Worm (Caenorhabditis elegans) whole organism, L1 larva: ENCODE data around the gene Y57G7A.3.
A peak's percentile ranks its signal among the peaks of the same experiment; 100 is the strongest.

Experiments used
- C04F5.9 ChIP-seq: sonication (generic microtip); optimal IDR thresholded peaks from 2 replicates; lab custom pipeline; 2016; ENCODE audit warnings: missing genetic modification characterization, missing compliant biosample characterization
- C34B4.2 ChIP-seq: sonication (generic microtip); optimal IDR thresholded peaks from 2 replicates; lab custom pipeline; 2017; ENCODE audit warnings: mild to moderate bottlenecking, missing genetic modification characterization, missing compliant biosample characterization
- aha-1 ChIP-seq: fragments of 150-350 bp; optimal IDR thresholded peaks from 2 replicates; lab custom pipeline; 2014; ENCODE audit warnings: missing biosample characterization, missing genetic modification characterization
- alr-1 ChIP-seq: fragments of 200-800 bp; sonication (Bioruptor generic); optimal IDR thresholded peaks from 2 replicates; lab custom pipeline; 2018; ENCODE audit warnings: borderline replicate concordance, mild to moderate bottlenecking, missing genetic modification characterization, missing compliant biosample characterization
- ama-1 ChIP-seq: fragments of 150-350 bp; optimal IDR thresholded peaks from 2 replicates; lab custom pipeline; 2014
- blmp-1 ChIP-seq: fragments of 150-350 bp; optimal IDR thresholded peaks from 2 replicates; lab custom pipeline; 2014; ENCODE audit warnings: missing biosample characterization, missing genetic modification characterization
- ceh-63 ChIP-seq: fragments of 200-800 bp; sonication (Bioruptor generic); optimal IDR thresholded peaks from 2 replicates; lab custom pipeline; 2018; ENCODE audit warnings: mild to moderate bottlenecking, missing genetic modification characterization, missing compliant biosample characterization
- ceh-8 ChIP-seq: fragments of 200-800 bp; sonication (Bioruptor generic); optimal IDR thresholded peaks from 2 replicates; lab custom pipeline; 2018; ENCODE audit warnings: mild to moderate bottlenecking, missing genetic modification characterization, moderate library complexity, missing compliant biosample characterization
- ces-1 ChIP-seq: fragments of 150-350 bp; optimal IDR thresholded peaks from 2 replicates; lab custom pipeline; 2014; ENCODE audit warnings: missing biosample characterization, missing genetic modification reagents, missing genetic modification characterization
- dpl-1 ChIP-seq, 3 experiments: fragments of 150-350 bp in 2 of 3; sonication (generic microtip) in 1 of 3; optimal IDR thresholded peaks; 2 replicates each; lab custom pipeline; 2014 to 2017; ENCODE audit warnings: missing biosample characterization in 3 of 3, missing genetic modification characterization in 3 of 3, missing genetic modification reagents in 3 of 3
- dsc-1 ChIP-seq: sonication (generic microtip); optimal IDR thresholded peaks from 2 replicates; lab custom pipeline; 2016; ENCODE audit warnings: mild to moderate bottlenecking, missing genetic modification characterization, missing compliant biosample characterization
- egl-13 ChIP-seq: sonication (generic microtip); optimal IDR thresholded peaks from 2 replicates; lab custom pipeline; 2016; ENCODE audit warnings: missing genotype, missing genetic modification reagents, missing genetic modification characterization, missing compliant biosample characterization
- elt-2 ChIP-seq: sonication (generic microtip); optimal IDR thresholded peaks from 2 replicates; lab custom pipeline; 2016; ENCODE audit warnings: missing genetic modification characterization, mild to moderate bottlenecking, inconsistent platforms, missing compliant biosample characterization, missing genetic modification reagents
- ets-5 ChIP-seq: fragments of 200-800 bp; sonication (Bioruptor generic); IDR thresholded peaks from 2 replicates; pipeline ENCODE4 v1.3.6; 2022; ENCODE audit warnings: missing genetic modification characterization, missing compliant biosample characterization
- fkh-10 ChIP-seq: sonication (generic microtip); optimal IDR thresholded peaks from 2 replicates; lab custom pipeline; 2017; ENCODE audit warnings: missing biosample characterization, missing genetic modification reagents, missing genetic modification characterization
- fkh-8 ChIP-seq: sonication (generic microtip); optimal IDR thresholded peaks from 2 replicates; lab custom pipeline; 2016; ENCODE audit warnings: mild to moderate bottlenecking, missing genetic modification characterization, missing compliant biosample characterization
- grh-1 ChIP-seq: fragments of 200-800 bp; sonication (Bioruptor generic); IDR thresholded peaks from 2 replicates; pipeline ENCODE4 v1.3.6; 2022; ENCODE audit warnings: missing genetic modification reagents, missing genetic modification characterization, missing compliant biosample characterization
- hlh-4 ChIP-seq: sonication (generic microtip); optimal IDR thresholded peaks from 2 replicates; lab custom pipeline; 2016; ENCODE audit warnings: mild to moderate bottlenecking, missing genetic modification characterization, missing compliant biosample characterization
- hpl-2 ChIP-seq: fragments of 150-350 bp; optimal IDR thresholded peaks from 2 replicates; lab custom pipeline; 2014; ENCODE audit warnings: missing biosample characterization, missing genetic modification reagents, missing genetic modification characterization
- irx-1 ChIP-seq: sonication (generic microtip); optimal IDR thresholded peaks from 2 replicates; lab custom pipeline; 2016; ENCODE audit warnings: missing genetic modification characterization, missing compliant biosample characterization
- jun-1 ChIP-seq: fragments of 150-350 bp; optimal IDR thresholded peaks from 2 replicates; lab custom pipeline; 2014; ENCODE audit warnings: missing biosample characterization, missing genetic modification reagents, missing genetic modification characterization
- lin-14 ChIP-seq: fragments of 200-800 bp; sonication (Bioruptor generic); optimal IDR thresholded peaks from 2 replicates; lab custom pipeline; 2018; ENCODE audit warnings: mild to moderate bottlenecking, missing genetic modification characterization, moderate library complexity, missing compliant biosample characterization
- lin-15B ChIP-seq: fragments of 150-350 bp; sonication (generic microtip); optimal IDR thresholded peaks from 3 replicates; lab custom pipeline; 2014; ENCODE audit warnings: missing biosample characterization, missing genetic modification characterization
- lin-35 ChIP-seq, 2 experiments: fragments of 150-350 bp; optimal IDR thresholded peaks; 2 replicates each; lab custom pipeline; 2014; ENCODE audit warnings: missing biosample characterization in 2 of 2, missing genetic modification characterization in 2 of 2, missing genetic modification reagents in 2 of 2
- lsy-2 ChIP-seq, 2 experiments: fragments of 150-350 bp; optimal IDR thresholded peaks; 2 replicates each; lab custom pipeline; 2014; ENCODE audit warnings: missing biosample characterization in 2 of 2, missing genetic modification characterization in 2 of 2
- mab-9 ChIP-seq: fragments of 200-800 bp; sonication (Bioruptor generic); IDR thresholded peaks from 2 replicates; pipeline ENCODE4 v1.3.6; 2022; ENCODE audit warnings: missing genetic modification reagents, missing genetic modification characterization, missing compliant biosample characterization
- mef-2 ChIP-seq: fragments of 150-350 bp; optimal IDR thresholded peaks from 2 replicates; lab custom pipeline; 2014; ENCODE audit warnings: missing biosample characterization, missing genetic modification characterization
- mep-1 ChIP-seq: fragments of 150-350 bp; optimal IDR thresholded peaks from 2 replicates; lab custom pipeline; 2014; ENCODE audit warnings: missing biosample characterization, missing genetic modification characterization
- nhr-11 ChIP-seq: fragments of 150-350 bp; optimal IDR thresholded peaks from 2 replicates; lab custom pipeline; 2014; ENCODE audit warnings: missing biosample characterization, missing genetic modification characterization
- nhr-20 ChIP-seq: sonication (generic microtip); optimal IDR thresholded peaks from 2 replicates; lab custom pipeline; 2016; ENCODE audit warnings: mild to moderate bottlenecking, missing genetic modification characterization, missing compliant biosample characterization
- nhr-237 ChIP-seq: fragments of 150-350 bp; optimal IDR thresholded peaks from 2 replicates; lab custom pipeline; 2014; ENCODE audit warnings: missing biosample characterization, missing genetic modification characterization
- nhr-28 ChIP-seq: fragments of 150-350 bp; optimal IDR thresholded peaks from 2 replicates; lab custom pipeline; 2014; ENCODE audit warnings: missing biosample characterization, missing genetic modification characterization
- nhr-47 ChIP-seq: sonication (generic microtip); optimal IDR thresholded peaks from 2 replicates; lab custom pipeline; 2016; ENCODE audit warnings: mild to moderate bottlenecking, missing genetic modification characterization, moderate library complexity, missing compliant biosample characterization
- nhr-71 ChIP-seq: sonication (generic microtip); optimal IDR thresholded peaks from 2 replicates; lab custom pipeline; 2016; ENCODE audit warnings: mild to moderate bottlenecking, missing genetic modification characterization, moderate library complexity, missing compliant biosample characterization
- nhr-77 ChIP-seq: fragments of 150-350 bp; optimal IDR thresholded peaks from 2 replicates; lab custom pipeline; 2014; ENCODE audit warnings: missing biosample characterization, missing genetic modification characterization
- nhr-85 ChIP-seq: sonication (generic microtip); peaks from one replicate; lab custom pipeline; 2016; ENCODE audit warnings: missing genetic modification characterization, inconsistent platforms, missing compliant biosample characterization
- pqm-1 ChIP-seq: sonication (generic microtip); optimal IDR thresholded peaks from 3 replicates; lab custom pipeline; 2017; ENCODE audit warnings: missing biosample characterization, missing genetic modification characterization
- rnt-1 ChIP-seq: sonication (generic microtip); optimal IDR thresholded peaks from 2 replicates; lab custom pipeline; 2016; ENCODE audit warnings: mild to moderate bottlenecking, missing genetic modification characterization, moderate library complexity, missing compliant biosample characterization
- skn-1 ChIP-seq: fragments of 150-350 bp; optimal IDR thresholded peaks from 2 replicates; lab custom pipeline; 2014; ENCODE audit warnings: missing biosample characterization, missing genetic modification characterization
- snu-23 ChIP-seq: sonication (generic microtip); optimal IDR thresholded peaks from 2 replicates; lab custom pipeline; 2016; ENCODE audit warnings: missing genetic modification characterization, missing compliant biosample characterization
- sptf-1 ChIP-seq: fragments of 150-350 bp; optimal IDR thresholded peaks from 2 replicates; lab custom pipeline; 2014; ENCODE audit warnings: missing biosample characterization, missing genetic modification characterization
- sup-37 ChIP-seq: fragments of 200-800 bp; sonication (Bioruptor generic); optimal IDR thresholded peaks from 2 replicates; lab custom pipeline; 2018; ENCODE audit warnings: mild to moderate bottlenecking, missing genetic modification characterization, missing compliant biosample characterization
- swsn-7 ChIP-seq: sonication (generic microtip); optimal IDR thresholded peaks from 2 replicates; lab custom pipeline; 2016; ENCODE audit warnings: missing genetic modification characterization, missing compliant biosample characterization
- unc-130 ChIP-seq: fragments of 150-350 bp; optimal IDR thresholded peaks from 2 replicates; lab custom pipeline; 2017; ENCODE audit warnings: missing biosample characterization, missing genetic modification characterization, inconsistent platforms
- unc-30 ChIP-seq: sonication (generic microtip); optimal IDR thresholded peaks from 2 replicates; lab custom pipeline; 2017; ENCODE audit warnings: missing biosample characterization, missing genetic modification characterization
- unc-62 ChIP-seq: fragments of 150-350 bp; optimal IDR thresholded peaks from 2 replicates; lab custom pipeline; 2014; ENCODE audit warnings: missing biosample characterization, missing genetic modification reagents, missing genetic modification characterization
- unc-98 ChIP-seq: fragments of 200-800 bp; sonication (Bioruptor generic); IDR thresholded peaks from 2 replicates; pipeline ENCODE4 v1.3.6; 2022; ENCODE audit warnings: missing genetic modification characterization, missing compliant biosample characterization
- vab-15 ChIP-seq: sonication (generic microtip); optimal IDR thresholded peaks from 2 replicates; lab custom pipeline; 2017; ENCODE audit warnings: missing genotype, mild to moderate bottlenecking, missing genetic modification characterization, missing compliant biosample characterization
- zag-1 ChIP-seq: fragments of 150-350 bp; optimal IDR thresholded peaks from 2 replicates; lab custom pipeline; 2014; ENCODE audit warnings: missing biosample characterization, missing genetic modification characterization
- zip-4 ChIP-seq: fragments of 200-800 bp; sonication (Bioruptor generic); optimal IDR thresholded peaks from 2 replicates; lab custom pipeline; 2018; ENCODE audit warnings: mild to moderate bottlenecking, missing genetic modification characterization, moderate library complexity, missing compliant biosample characterization
- ztf-11 ChIP-seq, 2 experiments: sonication (generic microtip); optimal IDR thresholded peaks; 2 replicates each; lab custom pipeline; 2016 to 2017; ENCODE audit warnings: missing genetic modification characterization in 2 of 2, missing biosample characterization in 1 of 2, missing compliant biosample characterization in 1 of 2
- ztf-4 ChIP-seq: fragments of 150-350 bp; optimal IDR thresholded peaks from 2 replicates; lab custom pipeline; 2014; ENCODE audit warnings: missing biosample characterization, missing genetic modification characterization

Gene Y57G7A.3

DNA sequence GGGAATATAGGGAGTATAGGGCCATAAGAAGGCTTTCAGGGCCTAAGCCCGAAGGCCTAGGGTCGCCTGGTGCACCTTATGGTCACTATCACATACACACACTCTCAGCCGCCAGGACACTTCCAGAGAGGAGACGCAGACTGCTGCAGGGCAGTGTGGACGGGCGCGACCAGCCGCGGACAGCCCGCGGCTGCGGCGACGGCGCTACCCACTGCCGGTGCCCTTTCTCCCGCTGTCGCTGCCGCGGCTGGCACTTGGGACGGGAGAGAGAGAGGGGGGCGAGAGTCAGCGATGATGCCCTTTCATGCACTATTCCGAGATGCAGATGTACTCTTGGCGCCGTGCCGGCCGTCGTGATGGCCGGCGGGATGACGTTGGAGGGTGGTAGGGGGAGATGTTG lies 47.7 kb upstream of the Y57G7A.3 start (continued):
- TF ChIP-seq zip-4 (GFP tag; lab: Kevin White, UChicago) (no peak), unc-62 (GFP tag; lab: Kevin White, UChicago) (no peak), unc-98 (GFP tag; lab: Robert Waterston, UW) (no peak), vab-15 (no peak), ets-5 (no peak), mef-2 (tag; lab: Kevin White, UChicago) (no peak), alr-1 (tag; lab: Kevin White, UChicago) (no peak), dsc-1 (tag; lab: Kevin White, UChicago) (no peak), skn-1 (tag; lab: Kevin White, UChicago) (peak; percentile 46), sup-37 (no peak), swsn-7 (peak; percentile 35), nhr-237 (no peak), jun-1 (peak; percentile 24), C34B4.2 (tag; lab: Kevin White, UChicago) (no peak), nhr-28 (tag; lab: Kevin White, UChicago) (no peak), unc-130 (tag; lab: Kevin White, UChicago) (no peak), nhr-20 (peak; percentile 5), lin-14 (peak; percentile 67), aha-1 (tag; lab: Kevin White, UChicago) (no peak), nhr-47 (tag; lab: Kevin White, UChicago) (peak; percentile 46), mab-9 (GFP tag; lab: Robert Waterston, UW) (no peak), fkh-10 (GFP tag; lab: Kevin White, UChicago) (peak; percentile 29), snu-23 (GFP tag; lab: Kevin White, UChicago) (peak; percentile 20), mep-1 (tag; lab: Kevin White, UChicago) (peak; percentile 14)

DNA sequence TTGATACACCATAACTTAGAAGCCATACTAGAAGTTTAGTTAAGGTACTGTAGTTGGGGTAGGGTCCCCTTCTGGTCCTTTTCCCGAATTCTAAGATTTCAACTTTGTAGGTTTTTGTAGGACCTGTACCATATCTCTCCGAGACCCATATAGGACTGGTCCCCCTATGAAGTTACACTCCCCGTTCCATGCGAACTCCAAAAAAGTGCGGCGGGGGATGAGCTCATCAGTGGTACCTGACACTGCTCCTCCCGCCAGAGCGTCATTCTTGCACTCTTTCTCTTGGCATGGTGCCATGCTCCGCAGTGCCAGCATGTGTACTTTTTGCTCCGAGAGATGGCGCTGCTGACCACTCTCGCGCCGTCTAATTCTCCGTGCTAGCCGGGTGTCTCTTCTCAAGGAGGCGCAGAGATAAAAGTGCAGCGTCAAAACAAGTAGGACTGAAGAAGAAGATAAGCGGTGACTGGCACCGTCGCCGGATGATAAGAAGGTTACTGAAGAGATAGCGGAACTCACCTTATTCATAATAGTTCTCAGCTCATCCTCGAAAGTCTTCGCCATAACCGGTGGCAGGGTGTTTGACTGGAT lies 46.1 kb upstream of the Y57G7A.3 start:
- TF ChIP-seq irx-1 (tag; lab: Kevin White, UChicago) = no peak
- peak; percentile 22 for TF ChIP-seq blmp-1
- TF ChIP-seq lsy-2 (tag; optimal IDR thresholded peaks at IDR 0.05; lab: Kevin White, UChicago) = no peak
- TF ChIP-seq fkh-8 (tag; lab: Kevin White, UChicago) = no peak
- TF ChIP-seq lin-35 (GFP tag; optimal IDR thresholded peaks at IDR 0.05; lab: Kevin White, UChicago) = no peak
- no peak for TF ChIP-seq pqm-1
- TF ChIP-seq elt-2 (tag; lab: Kevin White, UChicago) = peak; percentile 42
- no peak for TF ChIP-seq dsc-1 (tag; lab: Kevin White, UChicago)
- TF ChIP-seq nhr-85 (tag; lab: Kevin White, UChicago) = no peak
- no peak for TF ChIP-seq dpl-1 (GFP tag; optimal IDR thresholded peaks at IDR 0.05; lab: Kevin White, UChicago)
- peak; percentile 21 for TF ChIP-seq rnt-1 (tag; lab: Kevin White, UChicago)
- no peak for TF ChIP-seq mab-9 (GFP tag; lab: Robert Waterston, UW)
- no peak for TF ChIP-seq lin-15B
- no peak for TF ChIP-seq hlh-4
- no peak for TF ChIP-seq zag-1
- no peak for TF ChIP-seq egl-13 (tag; lab: Kevin White, UChicago)
- no peak for TF ChIP-seq nhr-20
- TF ChIP-seq grh-1 (GFP tag; lab: Robert Waterston, UW) = no peak
- TF ChIP-seq lin-14 = peak; percentile 16
- TF ChIP-seq ets-5 = no peak
- peak; percentile 25 for TF ChIP-seq fkh-10 (GFP tag; lab: Kevin White, UChicago)
- no peak for TF ChIP-seq nhr-77 (tag; lab: Kevin White, UChicago)
- TF ChIP-seq vab-15 = no peak
- TF ChIP-seq ztf-11 (tag; optimal IDR thresholded peaks at IDR 0.05; lab: Kevin White, UChicago) = no peak
- TF ChIP-seq ceh-63 (GFP tag; lab: Kevin White, UChicago) = no peak
- no peak for TF ChIP-seq hpl-2 (GFP tag; lab: Kevin White, UChicago)
- TF ChIP-seq ceh-8 (GFP tag; lab: Kevin White, UChicago) = no peak
- no peak for TF ChIP-seq unc-30
- no peak for TF ChIP-seq skn-1 (tag; lab: Kevin White, UChicago)
- TF ChIP-seq nhr-71 = no peak
- TF ChIP-seq ama-1 (lab: Kevin White, UChicago) = no peak
- no peak for TF ChIP-seq nhr-11 (tag; lab: Kevin White, UChicago)
- no peak for TF ChIP-seq sptf-1
- TF ChIP-seq aha-1 (tag; lab: Kevin White, UChicago) = no peak
- TF ChIP-seq C04F5.9 (tag; lab: Kevin White, UChicago) = no peak
- TF ChIP-seq ces-1 (GFP tag; lab: Kevin White, UChicago) = no peak
- peak; percentile 17 for TF ChIP-seq ztf-4 (tag; lab: Kevin White, UChicago)
